Fruit fly (Drosophila melanogaster): Measurements from ENCODE around the gene Ir94a.

- TF ChIP-seq CG8119 (GFP tag; IDR thresholded peaks at IDR 0.05) (no peak), CG6792 (GFP tag; optimal IDR thresholded peaks at IDR 0.05) (no peak), Eip78C (GFP tag) (no peak), CG3919 (GFP tag; optimal IDR thresholded peaks at IDR 0.05) (no peak), CG16779 (tag; optimal IDR thresholded peaks at IDR 0.05) (no peak), Hr39 (GFP tag; optimal IDR thresholded peaks at IDR 0.05) (no peak), acj6 (GFP tag; optimal IDR thresholded peaks at IDR 0.05) (no peak), Ets96B (tag; optimal IDR thresholded peaks at IDR 0.05) (no peak)
Measured at dm6 chr3R:22119761-22120160, 6.5 kb downstream of the Ir94a start, which contains the start of gene CG42390.
